Worm (Caenorhabditis elegans): Measurements from ENCODE around the gene F44F4.10.

ce11 chrII:10917174-10917573 is at the start of gene F44F4.10:
- no peak for TF ChIP-seq dmd-4 (tag; optimal IDR thresholded peaks at IDR 0.05)
- no peak for TF ChIP-seq snpc-4 (tag; optimal IDR thresholded peaks at IDR 0.05)
- TF ChIP-seq fos-1 (tag; optimal IDR thresholded peaks at IDR 0.05): no peak
- no peak for TF ChIP-seq skn-1 (tag; optimal IDR thresholded peaks at IDR 0.05)
- no peak for TF ChIP-seq egl-27 (tag; optimal IDR thresholded peaks at IDR 0.05)
- TF ChIP-seq ama-1 (optimal IDR thresholded peaks at IDR 0.05): no peak
- TF ChIP-seq F13H6.1 (tag; optimal IDR thresholded peaks at IDR 0.05): no peak
- TF ChIP-seq aly-2 (tag; optimal IDR thresholded peaks at IDR 0.05): no peak
- TF ChIP-seq ztf-4 (tag; optimal IDR thresholded peaks at IDR 0.05): no peak
- no peak for TF ChIP-seq nhr-10 (tag; optimal IDR thresholded peaks at IDR 0.05)
- no peak for TF ChIP-seq ztf-11 (tag; optimal IDR thresholded peaks at IDR 0.05)
